Worm (Caenorhabditis elegans): Measurements from ENCODE around the gene R11F4.2.
A peak's percentile ranks its signal among the peaks of the same experiment; 100 is the strongest.

Gene R11F4.2

ce11 chrII:4089183-4089582 is 6.3 kb downstream of the R11F4.2 start (continued):
- TF ChIP-seq jun-1 (tag; optimal IDR thresholded peaks at IDR 0.05) (peak; percentile 53), nhr-11 (tag; optimal IDR thresholded peaks at IDR 0.05) (peak; percentile 3), pag-3 (tag; optimal IDR thresholded peaks at IDR 0.05; ENCODE audit: borderline replicate concordance, insufficient read depth) (peak; percentile 6), egl-13 (tag; optimal IDR thresholded peaks at IDR 0.05) (no peak), lin-13 (GFP tag; optimal IDR thresholded peaks at IDR 0.05) (peak; percentile 1), snu-23 (GFP tag; optimal IDR thresholded peaks at IDR 0.05) (peak; percentile 74), lin-14 (GFP tag; optimal IDR thresholded peaks at IDR 0.05) (peak; percentile 87), unc-130 (tag; optimal IDR thresholded peaks at IDR 0.05) (peak; percentile 50), aha-1 (tag; optimal IDR thresholded peaks at IDR 0.05) (no peak), pqm-1 (tag; optimal IDR thresholded peaks at IDR 0.05) (peak; percentile 76), mef-2 (tag; optimal IDR thresholded peaks at IDR 0.05) (no peak), hpl-2 (GFP tag; optimal IDR thresholded peaks at IDR 0.05) (no peak), nhr-71 (tag; optimal IDR thresholded peaks at IDR 0.05) (peak; percentile 86)

- TF ChIP-seq efl-3 (GFP tag; optimal IDR thresholded peaks at IDR 0.05), result no peak
- TF ChIP-seq C16A3.4 (tag; optimal IDR thresholded peaks at IDR 0.05), result no peak
- TF ChIP-seq ceh-82 (tag; optimal IDR thresholded peaks at IDR 0.05), result no peak
- TF ChIP-seq dsc-1 (tag; optimal IDR thresholded peaks at IDR 0.05), result no peak
- no peak for TF ChIP-seq efl-1 (optimal IDR thresholded peaks at IDR 0.05)
- no peak for TF ChIP-seq efl-1 (GFP tag; optimal IDR thresholded peaks at IDR 0.05 in 1 of 2)
- peak; percentile 15 for TF ChIP-seq blmp-1 (tag; optimal IDR thresholded peaks at IDR 0.05)
- TF ChIP-seq rnt-1 (tag; optimal IDR thresholded peaks at IDR 0.05), result peak; percentile 17
- TF ChIP-seq nhr-19 (GFP tag; conservative IDR thresholded peaks at IDR 0.05), result peak; percentile 59
- TF ChIP-seq nhr-84 (tag; optimal IDR thresholded peaks at IDR 0.05), result no peak
- TF ChIP-seq hpl-2 (GFP tag; optimal IDR thresholded peaks at IDR 0.05), result no peak
- TF ChIP-seq F16B12.6 (tag; optimal IDR thresholded peaks at IDR 0.05), result no peak
- no peak for TF ChIP-seq nhr-76 (tag; optimal IDR thresholded peaks at IDR 0.05)
- no peak for TF ChIP-seq ceh-63 (GFP tag; optimal IDR thresholded peaks at IDR 0.05)
- TF ChIP-seq lin-14 (GFP tag; optimal IDR thresholded peaks at IDR 0.05), result peak; percentile 59
- TF ChIP-seq elt-2 (tag; optimal IDR thresholded peaks at IDR 0.05), result peak; percentile 38
- no peak for TF ChIP-seq zip-4 (GFP tag; optimal IDR thresholded peaks at IDR 0.05)
- no peak for TF ChIP-seq lsy-2 (tag; optimal IDR thresholded peaks at IDR 0.05)
- TF ChIP-seq lin-39 (tag; optimal IDR thresholded peaks at IDR 0.05), result no peak
- TF ChIP-seq unc-62 (GFP tag; optimal IDR thresholded peaks at IDR 0.05), result no peak
- TF ChIP-seq jun-1 (tag; optimal IDR thresholded peaks at IDR 0.05), result no peak
- TF ChIP-seq unc-130 (tag; optimal IDR thresholded peaks at IDR 0.05), result peak; percentile 14
- TF ChIP-seq lin-13 (GFP tag; optimal IDR thresholded peaks at IDR 0.05), result no peak
- TF ChIP-seq ama-1 (optimal IDR thresholded peaks at IDR 0.05), result peak; percentile 50
- TF ChIP-seq mdl-1 (tag; optimal IDR thresholded peaks at IDR 0.05), result peak in 1 of 2 experiments; percentile 69
- no peak for TF ChIP-seq unc-86 (tag; optimal IDR thresholded peaks at IDR 0.05)
- TF ChIP-seq nhr-47 (tag; optimal IDR thresholded peaks at IDR 0.05), result peak; percentile 4
- no peak for TF ChIP-seq ceh-8 (GFP tag; optimal IDR thresholded peaks at IDR 0.05)
- peak in 1 of 2 experiments; percentile 63 for TF ChIP-seq lin-35 (GFP tag; optimal IDR thresholded peaks at IDR 0.05)
- peak; percentile 65 for TF ChIP-seq nhr-71 (tag; optimal IDR thresholded peaks at IDR 0.05)
- TF ChIP-seq pqm-1 (tag; optimal IDR thresholded peaks at IDR 0.05), result no peak
- TF ChIP-seq mab-9 (GFP tag; IDR thresholded peaks at IDR 0.05), result no peak
- TF ChIP-seq egl-27 (tag; optimal IDR thresholded peaks at IDR 0.05), result no peak
- TF ChIP-seq fkh-8 (tag; optimal IDR thresholded peaks at IDR 0.05), result no peak
- TF ChIP-seq snu-23 (GFP tag; optimal IDR thresholded peaks at IDR 0.05), result peak; percentile 8
- TF ChIP-seq pag-3 (tag; optimal IDR thresholded peaks at IDR 0.05; ENCODE audit: borderline replicate concordance, insufficient read depth), result no peak
- TF ChIP-seq sptf-1 (tag; optimal IDR thresholded peaks at IDR 0.05), result no peak
- TF ChIP-seq nhr-90 (tag; optimal IDR thresholded peaks at IDR 0.05; ENCODE audit: poor library complexity), result peak; percentile 33
- peak in 1 of 6 experiments; percentile 16 for TF ChIP-seq elt-3 (tag; optimal IDR thresholded peaks at IDR 0.05)
- TF ChIP-seq nhr-20 (tag; optimal IDR thresholded peaks at IDR 0.05), result peak; percentile 56
- no peak for TF ChIP-seq dpl-1 (GFP tag; optimal IDR thresholded peaks at IDR 0.05)
- TF ChIP-seq tbx-2 (tag; optimal IDR thresholded peaks at IDR 0.05), result peak; percentile 48
- no peak for TF ChIP-seq grh-1 (GFP tag; IDR thresholded peaks at IDR 0.05)
- peak; percentile 67 for TF ChIP-seq nhr-85 (tag)
- no peak for TF ChIP-seq nhr-77 (tag; optimal IDR thresholded peaks at IDR 0.05)
- TF ChIP-seq lin-15B (tag; optimal IDR thresholded peaks at IDR 0.05), result no peak
- no peak for TF ChIP-seq egl-13 (tag; optimal IDR thresholded peaks at IDR 0.05)
Observed at ce11 chrII:4090790-4091189, 7.9 kb downstream of the R11F4.2 start.

Data from whole organism, L1 larva.